Worm (Caenorhabditis elegans) whole organism, L1 larva: ENCODE results near the gene dos-2.

Experiments used
- C04F5.9 ChIP-seq: sonication (generic microtip); optimal IDR thresholded peaks from 2 replicates; lab custom pipeline; 2016; ENCODE audit warnings: missing genetic modification characterization, missing compliant biosample characterization
- C16A3.4 ChIP-seq: fragments of 150-350 bp; optimal IDR thresholded peaks from 2 replicates; lab custom pipeline; 2014; ENCODE audit warnings: missing biosample characterization, missing genetic modification characterization
- C34B4.2 ChIP-seq: sonication (generic microtip); optimal IDR thresholded peaks from 2 replicates; lab custom pipeline; 2017; ENCODE audit warnings: mild to moderate bottlenecking, missing genetic modification characterization, missing compliant biosample characterization
- F16B12.6 ChIP-seq: fragments of 150-350 bp; optimal IDR thresholded peaks from 2 replicates; lab custom pipeline; 2014; ENCODE audit warnings: missing biosample characterization, missing genetic modification characterization
- aha-1 ChIP-seq: fragments of 150-350 bp; optimal IDR thresholded peaks from 2 replicates; lab custom pipeline; 2014; ENCODE audit warnings: missing biosample characterization, missing genetic modification characterization
- aly-2 ChIP-seq: fragments of 150-350 bp; optimal IDR thresholded peaks from 2 replicates; lab custom pipeline; 2014; ENCODE audit warnings: missing biosample characterization, missing genetic modification characterization
- blmp-1 ChIP-seq: fragments of 150-350 bp; optimal IDR thresholded peaks from 2 replicates; lab custom pipeline; 2014; ENCODE audit warnings: missing biosample characterization, missing genetic modification characterization
- ceh-90 ChIP-seq: sonication (generic microtip); optimal IDR thresholded peaks from 2 replicates; lab custom pipeline; 2016; ENCODE audit warnings: missing genetic modification characterization, missing compliant biosample characterization
- dsc-1 ChIP-seq: sonication (generic microtip); optimal IDR thresholded peaks from 2 replicates; lab custom pipeline; 2016; ENCODE audit warnings: mild to moderate bottlenecking, missing genetic modification characterization, missing compliant biosample characterization
- efl-3 ChIP-seq: fragments of 200-800 bp; sonication (Bioruptor generic); optimal IDR thresholded peaks from 2 replicates; lab custom pipeline; 2018; ENCODE audit warnings: mild to moderate bottlenecking, missing genetic modification characterization, missing compliant biosample characterization
- egl-13 ChIP-seq: sonication (generic microtip); optimal IDR thresholded peaks from 2 replicates; lab custom pipeline; 2016; ENCODE audit warnings: missing genotype, missing genetic modification reagents, missing genetic modification characterization, missing compliant biosample characterization
- elt-2 ChIP-seq: sonication (generic microtip); optimal IDR thresholded peaks from 2 replicates; lab custom pipeline; 2016; ENCODE audit warnings: missing genetic modification characterization, mild to moderate bottlenecking, inconsistent platforms, missing compliant biosample characterization, missing genetic modification reagents
- fkh-10 ChIP-seq: sonication (generic microtip); optimal IDR thresholded peaks from 2 replicates; lab custom pipeline; 2017; ENCODE audit warnings: missing biosample characterization, missing genetic modification reagents, missing genetic modification characterization
- grh-1 ChIP-seq: fragments of 200-800 bp; sonication (Bioruptor generic); IDR thresholded peaks from 2 replicates; pipeline ENCODE4 v1.3.6; 2022; ENCODE audit warnings: missing genetic modification reagents, missing genetic modification characterization, missing compliant biosample characterization
- hlh-17 ChIP-seq: fragments of 200-800 bp; sonication (Bioruptor generic); optimal IDR thresholded peaks from 2 replicates; lab custom pipeline; 2018; ENCODE audit warnings: missing genetic modification characterization, mild to moderate bottlenecking, missing compliant biosample characterization, moderate library complexity, borderline replicate concordance
- hlh-4 ChIP-seq: sonication (generic microtip); optimal IDR thresholded peaks from 2 replicates; lab custom pipeline; 2016; ENCODE audit warnings: mild to moderate bottlenecking, missing genetic modification characterization, missing compliant biosample characterization
- irx-1 ChIP-seq: sonication (generic microtip); optimal IDR thresholded peaks from 2 replicates; lab custom pipeline; 2016; ENCODE audit warnings: missing genetic modification characterization, missing compliant biosample characterization
- isw-1 ChIP-seq: fragments of 200-800 bp; sonication (Bioruptor generic); IDR thresholded peaks from 2 replicates; pipeline ENCODE4 v1.3.6; 2022; ENCODE audit warnings: missing genetic modification characterization, missing compliant biosample characterization
- jun-1 ChIP-seq: fragments of 150-350 bp; optimal IDR thresholded peaks from 2 replicates; lab custom pipeline; 2014; ENCODE audit warnings: missing biosample characterization, missing genetic modification reagents, missing genetic modification characterization
- lin-13 ChIP-seq: fragments of 150-350 bp; optimal IDR thresholded peaks from 2 replicates; lab custom pipeline; 2014; ENCODE audit warnings: missing biosample characterization, missing genetic modification reagents, missing genetic modification characterization
- lin-15B ChIP-seq: fragments of 150-350 bp; sonication (generic microtip); optimal IDR thresholded peaks from 3 replicates; lab custom pipeline; 2014; ENCODE audit warnings: missing biosample characterization, missing genetic modification characterization
- lin-35 ChIP-seq, 2 experiments: fragments of 150-350 bp; optimal IDR thresholded peaks; 2 replicates each; lab custom pipeline; 2014; ENCODE audit warnings: missing biosample characterization in 2 of 2, missing genetic modification characterization in 2 of 2, missing genetic modification reagents in 2 of 2
- lin-39 ChIP-seq: fragments of 150-350 bp; optimal IDR thresholded peaks from 2 replicates; lab custom pipeline; 2014; ENCODE audit warnings: missing biosample characterization, missing genetic modification reagents, missing genetic modification characterization
- lsy-2 ChIP-seq, 2 experiments: fragments of 150-350 bp; optimal IDR thresholded peaks; 2 replicates each; lab custom pipeline; 2014; ENCODE audit warnings: missing biosample characterization in 2 of 2, missing genetic modification characterization in 2 of 2
- mef-2 ChIP-seq: fragments of 150-350 bp; optimal IDR thresholded peaks from 2 replicates; lab custom pipeline; 2014; ENCODE audit warnings: missing biosample characterization, missing genetic modification characterization
- mep-1 ChIP-seq: fragments of 150-350 bp; optimal IDR thresholded peaks from 2 replicates; lab custom pipeline; 2014; ENCODE audit warnings: missing biosample characterization, missing genetic modification characterization
- nhr-11 ChIP-seq: fragments of 150-350 bp; optimal IDR thresholded peaks from 2 replicates; lab custom pipeline; 2014; ENCODE audit warnings: missing biosample characterization, missing genetic modification characterization
- nhr-19 ChIP-seq: fragments of 200-800 bp; sonication (Bioruptor generic); conservative IDR thresholded peaks from 2 replicates; pipeline ENCODE4 v1.3.6; 2022; ENCODE audit warnings: missing genetic modification characterization, missing compliant biosample characterization
- nhr-28 ChIP-seq: fragments of 150-350 bp; optimal IDR thresholded peaks from 2 replicates; lab custom pipeline; 2014; ENCODE audit warnings: missing biosample characterization, missing genetic modification characterization
- nhr-47 ChIP-seq: sonication (generic microtip); optimal IDR thresholded peaks from 2 replicates; lab custom pipeline; 2016; ENCODE audit warnings: mild to moderate bottlenecking, missing genetic modification characterization, moderate library complexity, missing compliant biosample characterization
- nhr-71 ChIP-seq: sonication (generic microtip); optimal IDR thresholded peaks from 2 replicates; lab custom pipeline; 2016; ENCODE audit warnings: mild to moderate bottlenecking, missing genetic modification characterization, moderate library complexity, missing compliant biosample characterization
- nhr-77 ChIP-seq: fragments of 150-350 bp; optimal IDR thresholded peaks from 2 replicates; lab custom pipeline; 2014; ENCODE audit warnings: missing biosample characterization, missing genetic modification characterization
- nhr-85 ChIP-seq: sonication (generic microtip); peaks from one replicate; lab custom pipeline; 2016; ENCODE audit warnings: missing genetic modification characterization, inconsistent platforms, missing compliant biosample characterization
- pag-3 ChIP-seq: sonication (generic microtip); optimal IDR thresholded peaks from 2 replicates; lab custom pipeline; 2017; ENCODE audit warnings: missing genetic modification characterization, mild to moderate bottlenecking, missing compliant biosample characterization, antibody characterized with exemption, borderline replicate concordance; ENCODE audit not compliant: insufficient read depth
- pqm-1 ChIP-seq: sonication (generic microtip); optimal IDR thresholded peaks from 3 replicates; lab custom pipeline; 2017; ENCODE audit warnings: missing biosample characterization, missing genetic modification characterization
- rnt-1 ChIP-seq: sonication (generic microtip); optimal IDR thresholded peaks from 2 replicates; lab custom pipeline; 2016; ENCODE audit warnings: mild to moderate bottlenecking, missing genetic modification characterization, moderate library complexity, missing compliant biosample characterization
- skn-1 ChIP-seq: fragments of 150-350 bp; optimal IDR thresholded peaks from 2 replicates; lab custom pipeline; 2014; ENCODE audit warnings: missing biosample characterization, missing genetic modification characterization
- snpc-4 ChIP-seq: fragments of 150-350 bp; optimal IDR thresholded peaks from 2 replicates; lab custom pipeline; 2014; ENCODE audit warnings: missing biosample characterization, missing genetic modification characterization
- sup-37 ChIP-seq: fragments of 200-800 bp; sonication (Bioruptor generic); optimal IDR thresholded peaks from 2 replicates; lab custom pipeline; 2018; ENCODE audit warnings: mild to moderate bottlenecking, missing genetic modification characterization, missing compliant biosample characterization
- tbx-2 ChIP-seq: sonication (generic microtip); optimal IDR thresholded peaks from 2 replicates; lab custom pipeline; 2016; ENCODE audit warnings: missing genetic modification characterization, missing compliant biosample characterization
- unc-130 ChIP-seq: fragments of 150-350 bp; optimal IDR thresholded peaks from 2 replicates; lab custom pipeline; 2017; ENCODE audit warnings: missing biosample characterization, missing genetic modification characterization, inconsistent platforms
- unc-98 ChIP-seq: fragments of 200-800 bp; sonication (Bioruptor generic); IDR thresholded peaks from 2 replicates; pipeline ENCODE4 v1.3.6; 2022; ENCODE audit warnings: missing genetic modification characterization, missing compliant biosample characterization
- zip-4 ChIP-seq: fragments of 200-800 bp; sonication (Bioruptor generic); optimal IDR thresholded peaks from 2 replicates; lab custom pipeline; 2018; ENCODE audit warnings: mild to moderate bottlenecking, missing genetic modification characterization, moderate library complexity, missing compliant biosample characterization
- ztf-11 ChIP-seq, 2 experiments: sonication (generic microtip); optimal IDR thresholded peaks; 2 replicates each; lab custom pipeline; 2016 to 2017; ENCODE audit warnings: missing genetic modification characterization in 2 of 2, missing biosample characterization in 1 of 2, missing compliant biosample characterization in 1 of 2
- ztf-4 ChIP-seq: fragments of 150-350 bp; optimal IDR thresholded peaks from 2 replicates; lab custom pipeline; 2014; ENCODE audit warnings: missing biosample characterization, missing genetic modification characterization

The dos-2 gene

DNA sequence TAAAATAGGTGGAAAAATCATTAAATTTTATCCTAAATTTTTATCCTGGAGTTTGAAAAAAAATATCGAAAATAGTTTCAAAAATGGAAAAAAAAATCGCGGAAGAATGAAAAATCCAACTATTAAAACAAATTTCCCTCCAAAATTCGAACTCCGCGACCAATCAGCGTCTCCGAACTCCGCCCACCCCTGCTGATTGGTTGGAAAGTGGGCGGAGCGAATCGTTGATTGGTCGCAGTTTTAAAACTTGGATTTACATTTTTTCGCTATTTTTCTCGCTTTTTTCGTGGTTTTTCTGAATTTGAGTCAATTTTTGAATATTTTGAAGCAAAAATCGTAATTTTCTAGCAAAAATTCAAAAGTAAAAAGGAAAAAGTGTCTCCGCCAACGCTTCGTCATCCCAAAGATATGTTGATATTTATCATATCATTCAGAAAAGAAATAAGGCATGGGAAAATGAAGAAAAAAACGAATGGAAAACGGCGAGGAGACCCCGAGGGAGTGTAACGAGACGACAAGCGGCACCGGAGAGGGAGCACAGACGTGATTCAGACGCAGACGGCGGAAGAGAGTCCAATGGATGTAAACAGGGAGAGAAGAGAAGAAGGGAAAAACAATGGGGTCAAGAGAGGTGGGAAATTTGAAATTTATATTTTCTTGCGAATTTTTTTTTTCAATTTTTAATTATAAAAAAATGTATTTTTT lies 45.4 kb upstream of the dos-2 start (continued):
- TF ChIP-seq nhr-85 = peak; percentile 67
- peak; percentile 5 for TF ChIP-seq lin-13 (GFP tag; lab: Kevin White, UChicago)
- TF ChIP-seq nhr-19 (GFP tag; lab: Robert Waterston, UW) = 0 out of 2 replicates have a peak, but pooled peaks have one; percentile 4
- no peak for TF ChIP-seq mef-2 (tag; lab: Kevin White, UChicago)
- no peak for TF ChIP-seq ceh-90 (tag; lab: Kevin White, UChicago)
- peak; percentile 38 to 74 for TF ChIP-seq lin-35 (GFP tag; optimal IDR thresholded peaks at IDR 0.05; lab: Kevin White, UChicago)
- no peak for TF ChIP-seq elt-2
- TF ChIP-seq jun-1 = no peak
- TF ChIP-seq C16A3.4 (tag; lab: Kevin White, UChicago) = peak; percentile 27
- TF ChIP-seq zip-4 = no peak
- no peak for TF ChIP-seq aha-1 (tag; lab: Kevin White, UChicago)
- TF ChIP-seq grh-1 (GFP tag; lab: Robert Waterston, UW) = no peak
- no peak for TF ChIP-seq ztf-4
- TF ChIP-seq hlh-4 (tag; lab: Kevin White, UChicago) = no peak
- TF ChIP-seq C34B4.2 (tag; lab: Kevin White, UChicago) = no peak
- no peak for TF ChIP-seq dsc-1 (tag; lab: Kevin White, UChicago)
- TF ChIP-seq lsy-2 (tag; optimal IDR thresholded peaks at IDR 0.05; lab: Kevin White, UChicago) = peak; percentile 53 to 54
- TF ChIP-seq nhr-11 (tag; lab: Kevin White, UChicago) = no peak
- peak; percentile 73 for TF ChIP-seq nhr-71
- TF ChIP-seq rnt-1 = no peak
- TF ChIP-seq nhr-77 (tag; lab: Kevin White, UChicago) = no peak
- no peak for TF ChIP-seq F16B12.6 (tag; lab: Kevin White, UChicago)
- no peak for TF ChIP-seq hlh-17 (GFP tag; lab: Kevin White, UChicago)
- no peak for TF ChIP-seq aly-2
- TF ChIP-seq unc-130 = no peak
- TF ChIP-seq lin-39 (tag; lab: Kevin White, UChicago) = no peak
- TF ChIP-seq mep-1 (tag; lab: Kevin White, UChicago) = peak; percentile 21
- TF ChIP-seq lin-15B (tag; lab: Kevin White, UChicago) = no peak
- TF ChIP-seq isw-1 (GFP tag; lab: Robert Waterston, UW) = no peak
- TF ChIP-seq nhr-28 (tag; lab: Kevin White, UChicago) = no peak
- no peak for TF ChIP-seq sup-37
- no peak for TF ChIP-seq egl-13 (tag; lab: Kevin White, UChicago)
- no peak for TF ChIP-seq ztf-11 (tag; optimal IDR thresholded peaks at IDR 0.05; lab: Kevin White, UChicago)

DNA sequence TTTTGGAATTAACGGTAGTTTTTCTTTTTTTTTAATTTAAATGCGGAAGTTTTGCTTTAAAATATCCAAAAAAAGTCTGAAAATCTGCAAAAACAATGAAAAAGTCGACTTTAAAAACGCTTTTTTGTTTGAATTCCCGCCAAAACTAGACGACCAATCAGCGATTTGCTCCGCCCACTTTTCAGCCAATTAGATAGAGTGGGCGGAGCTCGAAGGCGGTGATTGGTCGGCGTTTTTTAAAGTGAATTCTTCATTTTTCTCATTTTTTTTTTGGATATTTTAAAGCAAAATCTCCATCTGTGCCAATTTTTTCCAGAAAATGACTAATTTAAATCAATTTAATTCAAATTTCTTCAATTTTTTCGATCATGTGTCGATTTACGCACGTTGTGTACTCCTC lies 44.8 kb upstream of the dos-2 start:
- TF ChIP-seq nhr-47 (tag; lab: Kevin White, UChicago) (no peak), aly-2 (no peak), fkh-10 (GFP tag; lab: Kevin White, UChicago) (no peak), tbx-2 (no peak), pqm-1 (tag; lab: Kevin White, UChicago) (no peak), C04F5.9 (tag; lab: Kevin White, UChicago) (no peak), efl-3 (GFP tag; lab: Kevin White, UChicago) (no peak), lin-13 (GFP tag; lab: Kevin White, UChicago) (no peak), snpc-4 (tag; lab: Kevin White, UChicago) (no peak), blmp-1 (tag; lab: Kevin White, UChicago) (no peak), skn-1 (tag; lab: Kevin White, UChicago) (no peak), unc-98 (GFP tag; lab: Robert Waterston, UW) (no peak), pag-3 (tag; lab: Kevin White, UChicago) (no peak), irx-1 (tag; lab: Kevin White, UChicago) (no peak), nhr-71 (no peak)
